Worm (Caenorhabditis elegans) whole organism, L4 larva: ENCODE measurements around the gene pks-1.

Source experiments
- R02D3.7 ChIP-seq: fragments of 150-350 bp; sonication (generic microtip); optimal IDR thresholded peaks from 3 replicates; lab custom pipeline; 2014; ENCODE audit warnings: missing biosample characterization, missing genetic modification characterization
- Y105C5A.15 ChIP-seq: fragments of 200-800 bp; sonication (Bioruptor generic); IDR thresholded peaks from 2 replicates; pipeline ENCODE4 v1.3.6; 2022; ENCODE audit warnings: missing genetic modification characterization, missing compliant biosample characterization
- ZK337.2 ChIP-seq: fragments of 200-800 bp; sonication (Bioruptor generic); IDR thresholded peaks from 2 replicates; pipeline ENCODE4 v1.3.6; 2022; ENCODE audit warnings: missing genetic modification reagents, missing genetic modification characterization, missing compliant biosample characterization
- aha-1 ChIP-seq: fragments of 150-350 bp; peaks from one replicate; lab custom pipeline; 2014; ENCODE audit warnings: missing biosample characterization, missing genetic modification characterization
- ceh-82 ChIP-seq: sonication (generic microtip); optimal IDR thresholded peaks from 2 replicates; lab custom pipeline; 2017; ENCODE audit warnings: missing biosample characterization, missing genetic modification characterization
- ces-1 ChIP-seq: fragments of 150-350 bp; sonication (generic microtip); optimal IDR thresholded peaks from 4 replicates; lab custom pipeline; 2014; ENCODE audit warnings: missing biosample characterization, missing genetic modification reagents, missing genetic modification characterization
- ctbp-1 ChIP-seq: fragments of 200-800 bp; sonication (Bioruptor generic); IDR thresholded peaks from 2 replicates; pipeline ENCODE4 v1.3.6; 2022; ENCODE audit warnings: missing genetic modification reagents, missing genetic modification characterization, missing compliant biosample characterization
- daf-12 ChIP-seq: fragments of 150-350 bp; optimal IDR thresholded peaks from 2 replicates; lab custom pipeline; 2014; ENCODE audit warnings: missing biosample characterization, missing genetic modification reagents, missing genetic modification characterization
- daf-16 ChIP-seq, 3 experiments: sonication (generic microtip); optimal IDR thresholded peaks; 2 replicates each; lab custom pipeline; 2016 to 2017; ENCODE audit warnings: missing genetic modification characterization in 3 of 3, missing genetic modification reagents in 3 of 3, mild to moderate bottlenecking in 2 of 3, missing compliant biosample characterization in 2 of 3, missing biosample characterization in 1 of 3, moderate library complexity in 1 of 3
- dmd-8 ChIP-seq: fragments of 200-800 bp; sonication (Bioruptor generic); IDR thresholded peaks from 2 replicates; pipeline ENCODE4 v1.3.6; 2022; ENCODE audit warnings: missing genetic modification characterization, missing compliant biosample characterization
- dve-1 ChIP-seq: sonication (generic microtip); optimal IDR thresholded peaks from 2 replicates; lab custom pipeline; 2017; ENCODE audit warnings: antibody characterized with exemption, mild to moderate bottlenecking, missing genetic modification characterization, missing compliant biosample characterization; ENCODE audit not compliant: insufficient read depth
- gei-8 ChIP-seq: fragments of 200-800 bp; sonication (Bioruptor generic); optimal IDR thresholded peaks from 2 replicates; lab custom pipeline; 2018; ENCODE audit warnings: mild to moderate bottlenecking, missing genetic modification characterization, missing compliant biosample characterization
- hlh-11 ChIP-seq: fragments of 200-800 bp; sonication (Bioruptor generic); optimal IDR thresholded peaks from 2 replicates; lab custom pipeline; 2018; ENCODE audit warnings: mild to moderate bottlenecking, missing genetic modification characterization, missing compliant biosample characterization
- hmg-1.1 ChIP-seq: fragments of 200-800 bp; sonication (Bioruptor generic); IDR thresholded peaks from 2 replicates; pipeline ENCODE4 v1.3.6; 2022; ENCODE audit warnings: missing genetic modification reagents, missing genetic modification characterization, missing compliant biosample characterization
- lin-15B ChIP-seq: fragments of 150-350 bp; sonication (generic microtip); optimal IDR thresholded peaks from 3 replicates; lab custom pipeline; 2014; ENCODE audit warnings: missing biosample characterization, missing genetic modification characterization
- lin-29 ChIP-seq: fragments of 200-800 bp; sonication (Bioruptor generic); IDR thresholded peaks from 2 replicates; pipeline ENCODE4 v1.3.6; 2022; ENCODE audit warnings: missing genetic modification reagents, missing genetic modification characterization, missing compliant biosample characterization
- lin-38 ChIP-seq: fragments of 200-800 bp; sonication (Bioruptor generic); IDR thresholded peaks from 2 replicates; pipeline ENCODE4 v1.3.6; 2022; ENCODE audit warnings: missing genetic modification reagents, missing genetic modification characterization, missing compliant biosample characterization
- lir-3 ChIP-seq: sonication (generic microtip); optimal IDR thresholded peaks from 2 replicates; lab custom pipeline; 2016; ENCODE audit warnings: mild to moderate bottlenecking, missing genetic modification characterization, missing compliant biosample characterization
- lsy-2 ChIP-seq, 2 experiments: fragments of 150-350 bp in 1 of 2; sonication (generic microtip) in 1 of 2; optimal IDR thresholded peaks; 2 replicates each; lab custom pipeline; 2014 to 2017; ENCODE audit warnings: missing biosample characterization in 2 of 2, missing genetic modification characterization in 2 of 2
- mep-1 ChIP-seq: fragments of 150-350 bp; sonication (generic microtip); optimal IDR thresholded peaks from 3 replicates; lab custom pipeline; 2014; ENCODE audit warnings: missing biosample characterization, missing genetic modification characterization
- mes-2 ChIP-seq: sonication (generic microtip); optimal IDR thresholded peaks from 2 replicates; lab custom pipeline; 2016; ENCODE audit warnings: missing genotype, mild to moderate bottlenecking, missing genetic modification characterization, missing compliant biosample characterization; ENCODE audit not compliant: poor library complexity, severe bottlenecking
- mxl-2 ChIP-seq: fragments of 200-800 bp; sonication (Bioruptor generic); conservative IDR thresholded peaks from 2 replicates; pipeline ENCODE4 v1.3.6; 2022; ENCODE audit warnings: missing genetic modification reagents, missing genetic modification characterization, missing compliant biosample characterization
- nhr-11 ChIP-seq: fragments of 150-350 bp; optimal IDR thresholded peaks from 2 replicates; lab custom pipeline; 2014; ENCODE audit warnings: missing biosample characterization, missing genetic modification characterization
- nhr-25 ChIP-seq: sonication (generic microtip); optimal IDR thresholded peaks from 2 replicates; lab custom pipeline; 2017; ENCODE audit warnings: missing genetic modification characterization, mild to moderate bottlenecking, missing compliant biosample characterization, antibody characterized with exemption, moderate library complexity, borderline replicate concordance; ENCODE audit not compliant: insufficient read depth
- nhr-28 ChIP-seq: fragments of 150-350 bp; optimal IDR thresholded peaks from 2 replicates; lab custom pipeline; 2014; ENCODE audit warnings: missing biosample characterization, missing genetic modification characterization
- nhr-6 ChIP-seq: fragments of 150-350 bp; optimal IDR thresholded peaks from 2 replicates; lab custom pipeline; 2014; ENCODE audit warnings: missing biosample characterization, missing genetic modification characterization
- nhr-76 ChIP-seq: fragments of 150-350 bp; optimal IDR thresholded peaks from 2 replicates; lab custom pipeline; 2014; ENCODE audit warnings: missing biosample characterization, missing genetic modification characterization
- sdz-12 ChIP-seq: fragments of 200-800 bp; sonication (Bioruptor generic); optimal IDR thresholded peaks from 2 replicates; lab custom pipeline; 2018; ENCODE audit warnings: mild to moderate bottlenecking, missing genetic modification characterization, missing compliant biosample characterization
- skn-1 ChIP-seq: fragments of 150-350 bp; optimal IDR thresholded peaks from 2 replicates; lab custom pipeline; 2014; ENCODE audit warnings: missing biosample characterization, missing genetic modification characterization
- snpc-1.2 ChIP-seq: fragments of 200-800 bp; sonication (Bioruptor generic); IDR thresholded peaks from 2 replicates; pipeline ENCODE4 v1.3.6; 2022; ENCODE audit warnings: missing genetic modification reagents, missing genetic modification characterization, missing compliant biosample characterization
- snpc-4 ChIP-seq: fragments of 150-350 bp; optimal IDR thresholded peaks from 2 replicates; lab custom pipeline; 2014; ENCODE audit warnings: missing biosample characterization, missing genetic modification characterization
- spr-3 ChIP-seq: fragments of 200-800 bp; sonication (Bioruptor generic); optimal IDR thresholded peaks from 2 replicates; lab custom pipeline; 2018; ENCODE audit warnings: mild to moderate bottlenecking, missing genetic modification characterization, missing compliant biosample characterization
- tag-97 ChIP-seq: fragments of 200-800 bp; sonication (Bioruptor generic); IDR thresholded peaks from 2 replicates; pipeline ENCODE4 v1.3.6; 2022; ENCODE audit warnings: missing genetic modification characterization, missing compliant biosample characterization
- unc-130 ChIP-seq: sonication (generic microtip); optimal IDR thresholded peaks from 2 replicates; lab custom pipeline; 2016; ENCODE audit warnings: missing genetic modification reagents, missing genetic modification characterization, missing compliant biosample characterization
- unc-39 ChIP-seq: sonication (generic microtip); optimal IDR thresholded peaks from 2 replicates; lab custom pipeline; 2017; ENCODE audit warnings: missing biosample characterization, missing genetic modification characterization
- unc-62 ChIP-seq, 3 experiments: fragments of 150-350 bp in 1 of 3; sonication (generic microtip); optimal IDR thresholded peaks in 2 of 3; peaks in 1 of 3; 1 replicate in 1 of 3; 2 replicates in 2 of 3; lab custom pipeline; 2014 to 2017; ENCODE audit warnings: missing biosample characterization in 3 of 3, missing genetic modification characterization in 3 of 3, missing genetic modification reagents in 3 of 3, missing genotype in 1 of 3
- vab-7 ChIP-seq: fragments of 200-800 bp; sonication (Bioruptor generic); IDR thresholded peaks from 2 replicates; pipeline ENCODE4 v1.3.6; 2022; ENCODE audit warnings: missing genetic modification reagents, missing genetic modification characterization, missing compliant biosample characterization

Gene pks-1

ce11 chrX:5485284-5485927 lies 71.8 kb downstream of the pks-1 start (continued):
- TF ChIP-seq dve-1 (tag; lab: Kevin White, UChicago) (peak; percentile 3), ctbp-1 (GFP tag; lab: Robert Waterston, UW) (no peak), sdz-12 (no peak), nhr-6 (tag; lab: Kevin White, UChicago) (no peak)

ce11 chrX:5485931-5486537 lies 72.4 kb downstream of the pks-1 start, which contains the start of gene C25F6.1:
C25F6.1 (plus strand) TSS chrX:5486487.
- TF ChIP-seq Y105C5A.15 (GFP tag; lab: Robert Waterston, UW) (no peak), lir-3 (tag; lab: Kevin White, UChicago) (no peak), mes-2 (peak; percentile 61), unc-39 (tag; lab: Kevin White, UChicago) (no peak), vab-7 (GFP tag; lab: Robert Waterston, UW) (no peak), snpc-1.2 (no peak), aha-1 (peak; percentile 57), tag-97 (GFP tag; lab: Robert Waterston, UW) (no peak), unc-62 (GFP tag; optimal IDR thresholded peaks at IDR 0.05 in 1 of 2; lab: Kevin White, UChicago) (peak in 1 of 2 experiments; percentile 81), unc-62 (tag; optimal IDR thresholded peaks at IDR 0.05; lab: Kevin White, UChicago) (no peak), gei-8 (no peak), nhr-25 (tag; lab: Kevin White, UChicago) (no peak), daf-16 (GFP tag; optimal IDR thresholded peaks at IDR 0.05; lab: Kevin White, UChicago) (no peak), daf-16 (tag; optimal IDR thresholded peaks at IDR 0.05; lab: Kevin White, UChicago) (peak; percentile 14), hmg-1.1 (GFP tag; lab: Robert Waterston, UW) (no peak), lsy-2 (tag; optimal IDR thresholded peaks at IDR 0.05; lab: Kevin White, UChicago) (peak in 1 of 2 experiments; percentile 30), mep-1 (tag; lab: Kevin White, UChicago) (peak; percentile 38)

- TF ChIP-seq lin-29 (GFP tag; lab: Robert Waterston, UW) (no peak), nhr-28 (no peak), lin-15B (tag; lab: Kevin White, UChicago) (no peak), mxl-2 (GFP tag; lab: Robert Waterston, UW) (no peak), ceh-82 (tag; lab: Kevin White, UChicago) (no peak), daf-12 (no peak), ces-1 (no peak), nhr-11 (tag; lab: Kevin White, UChicago) (no peak), hlh-11 (no peak), ZK337.2 (GFP tag; lab: Robert Waterston, UW) (no peak)
These were observed 75.3 kb downstream of the pks-1 start for ce11 chrX:5488867-5489266.

ce11 chrX:5489538-5489937 lies 75.9 kb downstream of the pks-1 start, which contains the start of gene F55D1.1:
F55D1.1 (plus strand) TSS chrX:5489838.
- no peak for TF ChIP-seq dmd-8 (GFP tag; lab: Robert Waterston, UW)
- no peak for TF ChIP-seq unc-130 (GFP tag; lab: Kevin White, UChicago)
- TF ChIP-seq snpc-4 (tag; lab: Kevin White, UChicago), result no peak
- TF ChIP-seq daf-12, result no peak
- TF ChIP-seq lin-38, result no peak
- no peak for TF ChIP-seq vab-7 (GFP tag; lab: Robert Waterston, UW)
- no peak for TF ChIP-seq lsy-2 (tag; optimal IDR thresholded peaks at IDR 0.05; lab: Kevin White, UChicago)
- TF ChIP-seq nhr-76 (tag; lab: Kevin White, UChicago), result no peak
- no peak for TF ChIP-seq skn-1 (tag; lab: Kevin White, UChicago)
- no peak for TF ChIP-seq sdz-12
- TF ChIP-seq nhr-25 (tag; lab: Kevin White, UChicago), result no peak
- no peak for TF ChIP-seq unc-39 (tag; lab: Kevin White, UChicago)
- no peak for TF ChIP-seq R02D3.7
- TF ChIP-seq spr-3 (GFP tag; lab: Kevin White, UChicago), result no peak
